Worm (Caenorhabditis elegans) whole organism, L4/young adult: ENCODE data around the gene daf-11.

ENCODE experiments used
- dao-5 ChIP-seq: sonication (generic microtip); optimal IDR thresholded peaks from 2 replicates; lab custom pipeline; 2016; ENCODE audit warnings: missing genotype, missing genetic modification characterization, moderate library complexity, missing compliant biosample characterization
- him-1 ChIP-seq: sonication (generic microtip); optimal IDR thresholded peaks from 2 replicates; lab custom pipeline; 2016; ENCODE audit warnings: missing genotype, missing genetic modification reagents, missing genetic modification characterization, missing compliant biosample characterization

DNA sequence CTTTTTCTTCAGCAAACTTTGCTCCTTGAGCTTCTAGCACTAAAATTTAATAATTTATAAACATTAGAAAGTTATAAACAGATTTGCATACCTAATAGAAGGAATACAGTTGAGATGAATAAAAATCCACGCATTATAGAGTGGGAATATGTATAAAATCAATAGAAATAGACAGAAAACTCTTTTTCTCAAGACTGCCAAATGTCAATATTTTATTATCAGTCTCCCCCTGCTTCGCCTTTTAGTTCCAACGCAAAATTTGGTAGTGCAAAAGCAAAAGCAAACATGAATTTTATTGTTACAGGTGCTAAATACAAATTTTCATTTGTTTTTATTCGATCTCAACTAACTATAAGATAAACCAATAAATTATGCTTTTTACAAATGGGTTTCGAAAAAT lies 37.0 kb upstream of the daf-11 start, which contains the start of gene T04F3.4:
- TF ChIP-seq him-1 (tag; lab: Kevin White, UChicago) (no peak), dao-5 (no peak)
